Fruit fly (Drosophila melanogaster) whole organism, prepupa: ENCODE data around the gene oc.

Experiments used
- Eip78C ChIP-seq: fragments of 200-800 bp; sonication (Bioruptor generic); peaks from one replicate; lab custom pipeline; 2016; ENCODE audit warnings: missing biosample characterization, missing genetic modification characterization
- acj6 ChIP-seq: fragments of 200-800 bp; sonication (Bioruptor generic); optimal IDR thresholded peaks from 3 replicates; lab custom pipeline; 2016; ENCODE audit warnings: missing biosample characterization, missing genetic modification characterization
- pdm3 ChIP-seq: fragments of 200-800 bp; sonication (Bioruptor generic); optimal IDR thresholded peaks from 3 replicates; lab custom pipeline; 2016; ENCODE audit warnings: missing biosample characterization, missing genetic modification characterization

- TF ChIP-seq acj6 (no peak), pdm3 (GFP tag; lab: Kevin White, UChicago) (no peak), Eip78C (GFP tag; lab: Kevin White, UChicago) (no peak)
Measured at dm6 chrX:8685394-8685793, 34.9 kb upstream of the oc start.
